Worm (Caenorhabditis elegans) whole organism, midembryonic: ENCODE measurements around the gene F58E6.6.

Experiments
- T22C8.4 ChIP-seq: fragments of 200-800 bp; sonication (Bioruptor generic); IDR thresholded peaks from 2 replicates; pipeline ENCODE4 v1.3.6; 2022; ENCODE audit warnings: missing genetic modification characterization, missing compliant biosample characterization
- flt-1 ChIP-seq: fragments of 200-800 bp; sonication (Bioruptor generic); IDR thresholded peaks from 2 replicates; pipeline ENCODE4 v1.3.6; 2022; ENCODE audit warnings: missing genetic modification characterization, missing compliant biosample characterization
- klf-2 ChIP-seq: fragments of 200-800 bp; sonication (Bioruptor generic); conservative IDR thresholded peaks from 2 replicates; pipeline ENCODE4 v1.3.6; 2022; ENCODE audit warnings: missing genetic modification reagents, missing genetic modification characterization, missing compliant biosample characterization
- med-1 ChIP-seq: sonication (generic microtip); optimal IDR thresholded peaks from 2 replicates; lab custom pipeline; 2017; ENCODE audit warnings: missing genetic modification characterization, mild to moderate bottlenecking, missing compliant biosample characterization, antibody characterized with exemption, missing genetic modification reagents; ENCODE audit not compliant: insufficient read depth
- ref-1 ChIP-seq: fragments of 200-800 bp; sonication (Bioruptor generic); conservative IDR thresholded peaks from 2 replicates; pipeline ENCODE4 v1.3.6; 2022; ENCODE audit warnings: missing genetic modification reagents, missing genetic modification characterization, missing compliant biosample characterization
- tab-1 ChIP-seq: fragments of 200-800 bp; sonication (Bioruptor generic); IDR thresholded peaks from 2 replicates; pipeline ENCODE4 v1.3.6; 2022; ENCODE audit warnings: missing genetic modification characterization, missing compliant biosample characterization
- ztf-23 ChIP-seq: fragments of 200-800 bp; sonication (Bioruptor generic); IDR thresholded peaks from 2 replicates; pipeline ENCODE4 v1.3.6; 2022; ENCODE audit warnings: missing genetic modification reagents, missing genetic modification characterization, missing compliant biosample characterization
- ztf-29 ChIP-seq: fragments of 200-800 bp; sonication (Bioruptor generic); IDR thresholded peaks from 2 replicates; pipeline ENCODE4 v1.3.6; 2022; ENCODE audit warnings: missing genetic modification reagents, missing genetic modification characterization, missing compliant biosample characterization

- no peak for TF ChIP-seq ref-1 (GFP tag; lab: Robert Waterston, UW)
- TF ChIP-seq T22C8.4: no peak
- no peak for TF ChIP-seq ztf-23 (GFP tag; lab: Robert Waterston, UW)
- TF ChIP-seq ztf-29: no peak
- TF ChIP-seq tab-1 (GFP tag; lab: Robert Waterston, UW): no peak
- TF ChIP-seq med-1 (GFP tag; lab: Kevin White, UChicago): no peak
- no peak for TF ChIP-seq flt-1 (GFP tag; lab: Robert Waterston, UW)
- no peak for TF ChIP-seq klf-2 (GFP tag; lab: Robert Waterston, UW)
Measured at ce11 chrV:9786721-9787131, 33.9 kb upstream of the F58E6.6 start, which contains the start of gene F46B6.6.
